Worm (Caenorhabditis elegans): ENCODE measurements around the gene irld-6.

irld-6 gene

ce11 chrV:10715158-10716152 is 41.1 kb downstream of the irld-6 start (continued):
- TF ChIP-seq nhr-237 (tag; optimal IDR thresholded peaks at IDR 0.05) = no peak
- no peak for TF ChIP-seq dmd-4 (tag; optimal IDR thresholded peaks at IDR 0.05)
- no peak for TF ChIP-seq ztf-1 (GFP tag; conservative IDR thresholded peaks at IDR 0.05)
- TF ChIP-seq lin-11 (tag; optimal IDR thresholded peaks at IDR 0.05) = peak; percentile 90
- peak; percentile 98 to 99 for TF ChIP-seq mdl-1 (tag; optimal IDR thresholded peaks at IDR 0.05)
- peak; percentile 87 for TF ChIP-seq lin-13 (GFP tag; optimal IDR thresholded peaks at IDR 0.05)
- no peak for TF ChIP-seq peb-1 (tag; optimal IDR thresholded peaks at IDR 0.05)
- no peak for TF ChIP-seq nhr-10 (tag; optimal IDR thresholded peaks at IDR 0.05)
- peak; percentile 81 for TF ChIP-seq ama-1 (optimal IDR thresholded peaks at IDR 0.05)
- no peak for TF ChIP-seq skn-1 (tag; optimal IDR thresholded peaks at IDR 0.05)
- TF ChIP-seq nhr-12 (tag; optimal IDR thresholded peaks at IDR 0.05) = peak; percentile 16
- TF ChIP-seq nhr-77 (tag; optimal IDR thresholded peaks at IDR 0.05) = no peak
- no peak for TF ChIP-seq elt-3 (tag; optimal IDR thresholded peaks at IDR 0.05)
- peak; percentile 84 for TF ChIP-seq mab-5 (tag; optimal IDR thresholded peaks at IDR 0.05)
- TF ChIP-seq R02D3.7 (tag; optimal IDR thresholded peaks at IDR 0.05) = no peak
- TF ChIP-seq mbf-1 (tag; optimal IDR thresholded peaks at IDR 0.05) = no peak
- no peak for TF ChIP-seq elt-1 (tag; optimal IDR thresholded peaks at IDR 0.05)
- peak; percentile 43 for TF ChIP-seq unc-39 (tag; optimal IDR thresholded peaks at IDR 0.05)
- TF ChIP-seq sem-4 (tag; optimal IDR thresholded peaks at IDR 0.05) = peak; percentile 98
- peak; percentile 87 for TF ChIP-seq egl-27 (tag; optimal IDR thresholded peaks at IDR 0.05)
- peak; percentile 100 for TF ChIP-seq Y55F3AM.14 (GFP tag; optimal IDR thresholded peaks at IDR 0.05)
- no peak for TF ChIP-seq ZK546.5 (tag; optimal IDR thresholded peaks at IDR 0.05)
- peak; percentile 95 for TF ChIP-seq F13H6.1 (tag; optimal IDR thresholded peaks at IDR 0.05)

DNA sequence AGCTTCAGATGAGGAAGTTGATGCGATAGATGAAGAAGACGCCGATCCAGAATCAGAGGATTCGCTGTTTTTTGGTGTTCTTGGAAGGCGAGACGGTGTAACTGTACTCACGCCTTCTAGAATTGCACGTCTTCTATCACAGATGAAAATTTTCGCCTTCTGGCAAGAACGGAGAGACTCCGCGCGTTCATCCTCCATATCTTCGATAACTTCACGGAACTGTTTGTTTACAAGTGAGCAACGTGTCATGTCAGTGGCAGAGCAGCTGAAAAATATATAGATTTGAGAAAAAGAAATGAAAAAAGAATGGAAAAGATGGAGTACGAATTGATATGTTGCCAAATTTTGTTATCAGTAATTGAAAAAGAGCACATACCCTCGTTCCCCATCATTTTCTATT is 42.0 kb downstream of the irld-6 start:
- TF ChIP-seq egl-27 (tag; optimal IDR thresholded peaks at IDR 0.05) (no peak), Y55F3AM.14 (GFP tag; optimal IDR thresholded peaks at IDR 0.05) (peak; percentile 56)

DNA sequence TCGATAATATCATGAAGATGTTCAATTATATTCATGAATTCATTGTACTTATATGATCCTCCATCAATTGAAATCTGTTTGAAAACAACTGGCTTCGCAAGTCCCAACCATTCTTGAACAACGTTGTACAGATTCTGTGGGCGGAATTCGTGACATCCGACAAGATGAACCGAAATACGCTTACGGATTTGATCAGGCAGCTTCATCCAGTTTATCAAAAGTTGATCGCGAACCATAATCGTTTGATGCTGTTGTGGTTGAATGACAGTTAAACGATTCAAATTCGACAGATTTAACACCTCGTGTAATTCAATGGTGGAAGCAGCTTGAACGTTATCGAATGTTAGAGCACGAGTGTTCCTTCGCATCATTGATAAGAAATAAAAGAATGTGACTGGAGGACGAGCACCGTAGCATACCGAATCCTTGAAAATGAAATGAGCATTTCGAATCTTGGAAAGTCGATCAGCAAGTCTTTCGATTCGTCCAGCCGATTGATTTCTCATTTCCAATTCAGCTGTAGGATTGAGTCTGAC is 42.8 kb downstream of the irld-6 start:
- TF ChIP-seq ZK546.5 (tag; optimal IDR thresholded peaks at IDR 0.05) = no peak
- TF ChIP-seq ztf-4 (tag; optimal IDR thresholded peaks at IDR 0.05) = no peak
- TF ChIP-seq dmd-4 (tag; optimal IDR thresholded peaks at IDR 0.05) = no peak
- no peak for TF ChIP-seq unc-62 (GFP tag; optimal IDR thresholded peaks at IDR 0.05)
- TF ChIP-seq lin-11 (tag; optimal IDR thresholded peaks at IDR 0.05) = no peak
- no peak for TF ChIP-seq Y55F3AM.14 (GFP tag; optimal IDR thresholded peaks at IDR 0.05)
- no peak for TF ChIP-seq nhr-237 (tag; optimal IDR thresholded peaks at IDR 0.05)
- TF ChIP-seq aly-2 (tag; optimal IDR thresholded peaks at IDR 0.05) = no peak
- TF ChIP-seq alr-1 (tag; optimal IDR thresholded peaks at IDR 0.05) = no peak
- no peak for TF ChIP-seq crh-2 (tag; optimal IDR thresholded peaks at IDR 0.05)
- TF ChIP-seq egl-27 (tag; optimal IDR thresholded peaks at IDR 0.05) = no peak
- TF ChIP-seq elt-1 (tag; optimal IDR thresholded peaks at IDR 0.05) = no peak
- TF ChIP-seq nhr-11 (tag; optimal IDR thresholded peaks at IDR 0.05) = no peak
- TF ChIP-seq lin-39 (tag; optimal IDR thresholded peaks at IDR 0.05) = no peak
- no peak for TF ChIP-seq R02D3.7 (tag; optimal IDR thresholded peaks at IDR 0.05)
- no peak for TF ChIP-seq elt-3 (tag; optimal IDR thresholded peaks at IDR 0.05)

DNA sequence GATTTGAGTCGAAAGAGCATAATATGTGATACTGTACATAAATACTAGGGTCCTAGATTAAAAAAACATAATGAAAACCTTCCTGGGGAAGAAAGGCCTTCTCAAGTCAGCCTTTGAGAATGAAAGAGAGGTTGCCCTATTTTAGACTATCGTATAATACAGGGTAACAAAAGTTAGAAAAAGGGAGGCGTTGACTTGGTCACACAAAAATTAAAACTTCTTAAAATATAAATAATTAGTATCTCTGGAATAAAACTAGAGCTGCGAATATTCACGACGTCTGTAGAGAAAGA is 44.0 kb downstream of the irld-6 start:
- TF ChIP-seq zag-1 (tag; optimal IDR thresholded peaks at IDR 0.05) (peak; percentile 34), unc-62 (GFP tag; optimal IDR thresholded peaks at IDR 0.05) (no peak), nhr-12 (tag; optimal IDR thresholded peaks at IDR 0.05) (peak; percentile 14)

DNA sequence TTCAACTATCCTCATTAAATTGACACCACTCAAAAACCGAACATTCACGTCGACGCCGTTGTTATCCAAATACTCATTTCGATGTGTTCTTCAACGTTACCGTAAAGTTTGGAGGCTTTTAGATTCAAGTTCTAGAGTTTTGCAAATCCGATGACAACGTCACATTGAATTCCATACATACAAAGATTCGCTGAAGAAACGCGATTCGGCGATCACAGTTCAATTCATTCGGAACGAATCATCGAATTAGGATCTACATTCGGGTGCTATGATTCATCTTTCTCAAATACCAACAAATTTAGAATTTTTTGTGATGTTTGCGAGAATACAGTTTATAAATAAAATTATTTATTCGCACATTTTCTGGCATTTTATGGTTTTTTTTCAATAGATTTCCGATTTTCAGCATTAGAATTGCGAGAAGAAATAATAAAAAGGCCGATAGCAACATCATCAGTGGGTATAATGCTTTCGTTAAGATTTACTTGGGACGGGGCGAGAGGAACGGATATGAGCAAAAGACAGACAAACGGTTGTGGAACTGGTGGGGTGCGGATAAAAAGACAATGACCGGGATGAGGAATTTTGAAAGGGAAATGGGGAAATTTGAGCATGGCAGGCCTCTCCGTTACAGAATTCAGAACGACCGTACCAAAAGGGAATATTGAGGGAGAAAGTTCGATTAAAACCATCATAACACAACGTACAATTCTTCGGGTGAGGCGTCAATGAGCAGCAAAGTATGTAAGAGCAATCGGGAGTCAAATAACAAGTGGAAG is 44.6 kb downstream of the irld-6 start:
- no peak for TF ChIP-seq egl-27 (tag; optimal IDR thresholded peaks at IDR 0.05)
- TF ChIP-seq C34F6.9 (tag; optimal IDR thresholded peaks at IDR 0.05) = no peak
- TF ChIP-seq ZK546.5 (tag; optimal IDR thresholded peaks at IDR 0.05) = no peak
- TF ChIP-seq ztf-4 (tag; optimal IDR thresholded peaks at IDR 0.05) = no peak
- TF ChIP-seq nhr-129 (tag; optimal IDR thresholded peaks at IDR 0.05) = no peak
- no peak for TF ChIP-seq peb-1 (tag; optimal IDR thresholded peaks at IDR 0.05)
- TF ChIP-seq lin-13 (GFP tag; optimal IDR thresholded peaks at IDR 0.05) = no peak
- TF ChIP-seq nhr-25 (tag; optimal IDR thresholded peaks at IDR 0.05) = peak; percentile 30
- TF ChIP-seq ama-1 (optimal IDR thresholded peaks at IDR 0.05) = peak; percentile 81
- no peak for TF ChIP-seq blmp-1 (tag; optimal IDR thresholded peaks at IDR 0.05; ENCODE audit: insufficient read depth)
- TF ChIP-seq lsy-2 (tag; optimal IDR thresholded peaks at IDR 0.05) = no peak
- TF ChIP-seq nhr-237 (tag; optimal IDR thresholded peaks at IDR 0.05) = no peak
- no peak for TF ChIP-seq elt-1 (tag; optimal IDR thresholded peaks at IDR 0.05)
- TF ChIP-seq zag-1 (tag; optimal IDR thresholded peaks at IDR 0.05) = no peak
- TF ChIP-seq skn-1 (tag; optimal IDR thresholded peaks at IDR 0.05) = no peak
- no peak for TF ChIP-seq nhr-23 (tag; optimal IDR thresholded peaks at IDR 0.05)
- no peak for TF ChIP-seq nhr-6 (tag; optimal IDR thresholded peaks at IDR 0.05)
- TF ChIP-seq ztf-1 (GFP tag; conservative IDR thresholded peaks at IDR 0.05) = 0 out of 2 replicates have a peak, but pooled peaks have one; percentile 21
- TF ChIP-seq R02D3.7 (tag; optimal IDR thresholded peaks at IDR 0.05) = no peak
- no peak for TF ChIP-seq dmd-4 (tag; optimal IDR thresholded peaks at IDR 0.05)
- TF ChIP-seq mdl-1 (tag; optimal IDR thresholded peaks at IDR 0.05) = no peak
- TF ChIP-seq alr-1 (tag; optimal IDR thresholded peaks at IDR 0.05) = no peak
- no peak for TF ChIP-seq elt-3 (tag; optimal IDR thresholded peaks at IDR 0.05)
- no peak for TF ChIP-seq unc-39 (tag; optimal IDR thresholded peaks at IDR 0.05)
- peak; percentile 66 for TF ChIP-seq Y55F3AM.14 (GFP tag; optimal IDR thresholded peaks at IDR 0.05)

Measured in whole organism, L2 larva.